Fruit fly (Drosophila melanogaster) whole organism: Measurements from ENCODE around the gene Ccp84Ag.

ENCODE experiments used
- CG8478 ChIP-seq: fragments of >200 bp; optimal IDR thresholded peaks from 2 replicates; lab custom pipeline; 2018; ENCODE audit warnings: inconsistent platforms
- Dll ChIP-seq: fragments of >200 bp; optimal IDR thresholded peaks from 2 replicates; lab custom pipeline; 2017
- EcR ChIP-seq, 2 experiments: fragments of >200 bp; optimal IDR thresholded peaks; 2 replicates each; lab custom pipeline; 2017; ENCODE audit warnings: missing biosample characterization in 2 of 2, missing genetic modification characterization in 2 of 2, missing genetic modification reagents in 2 of 2
- pan ChIP-seq: fragments of >200 bp; optimal IDR thresholded peaks from 2 replicates; lab custom pipeline; 2017
- psq ChIP-seq: fragments of >200 bp; optimal IDR thresholded peaks from 2 replicates; lab custom pipeline; 2017
- usp ChIP-seq: fragments of >200 bp; optimal IDR thresholded peaks from 2 replicates; lab custom pipeline; 2017; ENCODE audit warnings: missing biosample characterization, missing genetic modification characterization, mixed read lengths

Ccp84Ag gene

dm6 chr3R:6668234-6668633 is 18.3 kb upstream of the Ccp84Ag start:
- TF ChIP-seq Dll (lab: Kevin White, UChicago) (no peak), usp (no peak), psq (no peak), EcR (GFP tag; optimal IDR thresholded peaks at IDR 0.05; lab: Kevin White, UChicago) (no peak), CG8478 (lab: Kevin White, UChicago) (no peak)

- TF ChIP-seq pan (lab: Kevin White, UChicago) (no peak), Dll (lab: Kevin White, UChicago) (no peak), EcR (GFP tag; optimal IDR thresholded peaks at IDR 0.05; lab: Kevin White, UChicago) (no peak), CG8478 (lab: Kevin White, UChicago) (no peak), usp (no peak), psq (no peak)
Measured at dm6 chr3R:6672303-6673007, 14.1 kb upstream of the Ccp84Ag start.

- TF ChIP-seq psq (no peak), EcR (GFP tag; optimal IDR thresholded peaks at IDR 0.05; lab: Kevin White, UChicago) (no peak), Dll (lab: Kevin White, UChicago) (no peak), pan (lab: Kevin White, UChicago) (no peak), CG8478 (lab: Kevin White, UChicago) (no peak), usp (no peak)
Measured at dm6 chr3R:6674548-6674947, 12.0 kb upstream of the Ccp84Ag start.

dm6 chr3R:6678480-6678879 is 8.0 kb upstream of the Ccp84Ag start, which contains the start of gene lab:
lab (minus strand) TSS chr3R:6678590.
- no peak for TF ChIP-seq usp
- TF ChIP-seq EcR (GFP tag; optimal IDR thresholded peaks at IDR 0.05; lab: Kevin White, UChicago), result peak in 1 of 2 experiments; percentile 16
- peak; percentile 89 for TF ChIP-seq CG8478 (lab: Kevin White, UChicago)
- TF ChIP-seq psq, result no peak
- no peak for TF ChIP-seq pan (lab: Kevin White, UChicago)
- TF ChIP-seq Dll (lab: Kevin White, UChicago), result no peak

- TF ChIP-seq pan (lab: Kevin White, UChicago), result no peak
- no peak for TF ChIP-seq Dll (lab: Kevin White, UChicago)
- TF ChIP-seq CG8478 (lab: Kevin White, UChicago), result no peak
- TF ChIP-seq EcR (GFP tag; optimal IDR thresholded peaks at IDR 0.05; lab: Kevin White, UChicago), result no peak
- no peak for TF ChIP-seq psq
- TF ChIP-seq usp, result no peak
Measured at dm6 chr3R:6683135-6683534, 3.4 kb upstream of the Ccp84Ag start.

dm6 chr3R:6683671-6684070 is 2.9 kb upstream of the Ccp84Ag start:
- no peak for TF ChIP-seq CG8478 (lab: Kevin White, UChicago)
- TF ChIP-seq Dll (lab: Kevin White, UChicago), result no peak
- no peak for TF ChIP-seq EcR (GFP tag; optimal IDR thresholded peaks at IDR 0.05; lab: Kevin White, UChicago)
- no peak for TF ChIP-seq usp
- TF ChIP-seq pan (lab: Kevin White, UChicago), result no peak
- TF ChIP-seq psq, result no peak

dm6 chr3R:6684145-6684544 is 2.4 kb upstream of the Ccp84Ag start, which contains the start of gene Edg84A:
Edg84A (plus strand) TSS chr3R:6684445.
- TF ChIP-seq CG8478 (lab: Kevin White, UChicago) (no peak), EcR (GFP tag; optimal IDR thresholded peaks at IDR 0.05; lab: Kevin White, UChicago) (no peak), usp (no peak), psq (no peak), pan (lab: Kevin White, UChicago) (no peak), Dll (lab: Kevin White, UChicago) (no peak)

dm6 chr3R:6687219-6687618 is 691 bp downstream of the Ccp84Ag start:
- no peak for TF ChIP-seq Dll (lab: Kevin White, UChicago)
- no peak for TF ChIP-seq usp
- TF ChIP-seq psq, result no peak
- no peak for TF ChIP-seq CG8478 (lab: Kevin White, UChicago)
- no peak for TF ChIP-seq EcR (GFP tag; optimal IDR thresholded peaks at IDR 0.05; lab: Kevin White, UChicago)
- no peak for TF ChIP-seq pan (lab: Kevin White, UChicago)

- TF ChIP-seq psq (no peak), usp (no peak), Dll (lab: Kevin White, UChicago) (no peak), CG8478 (lab: Kevin White, UChicago) (no peak)
Measured at dm6 chr3R:6688160-6688559, 1.6 kb downstream of the Ccp84Ag start.

- TF ChIP-seq Dll (lab: Kevin White, UChicago) (no peak), CG8478 (lab: Kevin White, UChicago) (no peak), pan (lab: Kevin White, UChicago) (no peak), usp (no peak), EcR (GFP tag; optimal IDR thresholded peaks at IDR 0.05; lab: Kevin White, UChicago) (no peak)
Measured at dm6 chr3R:6690139-6690538, 3.6 kb downstream of the Ccp84Ag start, which contains the start of gene Ccp84Af. Ccp84Af (minus strand) TSS chr3R:6690239.

- TF ChIP-seq usp (no peak), CG8478 (lab: Kevin White, UChicago) (no peak), pan (lab: Kevin White, UChicago) (no peak), Dll (lab: Kevin White, UChicago) (no peak), psq (no peak), EcR (GFP tag; optimal IDR thresholded peaks at IDR 0.05; lab: Kevin White, UChicago) (no peak)
Measured at dm6 chr3R:6691658-6692057, 5.1 kb downstream of the Ccp84Ag start, which contains the start of gene Ccp84Ae. Ccp84Ae (minus strand) TSS chr3R:6691758.

- TF ChIP-seq usp (no peak), psq (no peak), Dll (lab: Kevin White, UChicago) (no peak), pan (lab: Kevin White, UChicago) (no peak), CG8478 (lab: Kevin White, UChicago) (no peak), EcR (GFP tag; optimal IDR thresholded peaks at IDR 0.05; lab: Kevin White, UChicago) (no peak)
Measured at dm6 chr3R:6692432-6692831, 5.9 kb downstream of the Ccp84Ag start, which contains the start of gene Ccp84Ad. Ccp84Ad (plus strand) TSS chr3R:6692732.
